Worm (Caenorhabditis elegans): ENCODE data around the gene str-178.
A peak's percentile ranks its signal among the peaks of the same experiment; 100 is the strongest.

- TF ChIP-seq sea-2 (GFP tag; IDR thresholded peaks at IDR 0.05) (no peak), pha-4 (tag; optimal IDR thresholded peaks at IDR 0.05) (no peak), tbp1 (GFP tag; optimal IDR thresholded peaks at IDR 0.05) (no peak), F49E8.2 (tag; optimal IDR thresholded peaks at IDR 0.05; ENCODE audit: insufficient read depth) (no peak), nhr-120 (GFP tag; IDR thresholded peaks at IDR 0.05) (no peak), athp-1 (tag; optimal IDR thresholded peaks at IDR 0.05) (no peak), mes-4 (tag; optimal IDR thresholded peaks at IDR 0.05) (no peak), mcd-1 (GFP tag; IDR thresholded peaks at IDR 0.05) (0 out of 2 replicates have a peak, but pooled peaks have one; percentile 29), ceh-100 (GFP tag; IDR thresholded peaks at IDR 0.05) (no peak), F10E7.11 (tag; optimal IDR thresholded peaks at IDR 0.05) (no peak), T26A5.8 (tag; optimal IDR thresholded peaks at IDR 0.05) (no peak), ztf-6 (GFP tag; IDR thresholded peaks at IDR 0.05) (no peak)
These were observed 18.9 kb downstream of the str-178 start, which contains the start of gene istr-1 for ce11 chrV:12697364-12697901.

Measured in whole organism, young adult.